Worm (Caenorhabditis elegans) whole organism, L1 larva: ENCODE results near the gene ZK1307.3.

Experiments used
- ceh-8 ChIP-seq: fragments of 200-800 bp; sonication (Bioruptor generic); optimal IDR thresholded peaks from 2 replicates; lab custom pipeline; 2018; ENCODE audit warnings: mild to moderate bottlenecking, missing genetic modification characterization, moderate library complexity, missing compliant biosample characterization
- ceh-82 ChIP-seq, 3 experiments: fragments of 150-350 bp in 1 of 3; sonication (generic microtip) in 2 of 3; optimal IDR thresholded peaks; 2 replicates each; lab custom pipeline; 2014 to 2017; ENCODE audit warnings: missing biosample characterization in 3 of 3, missing genetic modification characterization in 3 of 3
- fos-1 ChIP-seq: fragments of 150-350 bp; optimal IDR thresholded peaks from 2 replicates; lab custom pipeline; 2014; ENCODE audit warnings: missing biosample characterization, missing genetic modification characterization
- isw-1 ChIP-seq: fragments of 200-800 bp; sonication (Bioruptor generic); IDR thresholded peaks from 2 replicates; pipeline ENCODE4 v1.3.6; 2022; ENCODE audit warnings: missing genetic modification characterization, missing compliant biosample characterization
- jun-1 ChIP-seq: fragments of 150-350 bp; optimal IDR thresholded peaks from 2 replicates; lab custom pipeline; 2014; ENCODE audit warnings: missing biosample characterization, missing genetic modification reagents, missing genetic modification characterization
- lin-15B ChIP-seq: fragments of 150-350 bp; sonication (generic microtip); optimal IDR thresholded peaks from 3 replicates; lab custom pipeline; 2014; ENCODE audit warnings: missing biosample characterization, missing genetic modification characterization
- nhr-20 ChIP-seq: sonication (generic microtip); optimal IDR thresholded peaks from 2 replicates; lab custom pipeline; 2016; ENCODE audit warnings: mild to moderate bottlenecking, missing genetic modification characterization, missing compliant biosample characterization
- nhr-237 ChIP-seq: fragments of 150-350 bp; optimal IDR thresholded peaks from 2 replicates; lab custom pipeline; 2014; ENCODE audit warnings: missing biosample characterization, missing genetic modification characterization
- sox-4 ChIP-seq: sonication (generic microtip); optimal IDR thresholded peaks from 2 replicates; lab custom pipeline; 2016; ENCODE audit warnings: missing genetic modification characterization, missing compliant biosample characterization
- unc-130 ChIP-seq: fragments of 150-350 bp; optimal IDR thresholded peaks from 2 replicates; lab custom pipeline; 2017; ENCODE audit warnings: missing biosample characterization, missing genetic modification characterization, inconsistent platforms
- ztf-11 ChIP-seq, 2 experiments: sonication (generic microtip); optimal IDR thresholded peaks; 2 replicates each; lab custom pipeline; 2016 to 2017; ENCODE audit warnings: missing genetic modification characterization in 2 of 2, missing biosample characterization in 1 of 2, missing compliant biosample characterization in 1 of 2
- ztf-4 ChIP-seq: fragments of 150-350 bp; optimal IDR thresholded peaks from 2 replicates; lab custom pipeline; 2014; ENCODE audit warnings: missing biosample characterization, missing genetic modification characterization

DNA sequence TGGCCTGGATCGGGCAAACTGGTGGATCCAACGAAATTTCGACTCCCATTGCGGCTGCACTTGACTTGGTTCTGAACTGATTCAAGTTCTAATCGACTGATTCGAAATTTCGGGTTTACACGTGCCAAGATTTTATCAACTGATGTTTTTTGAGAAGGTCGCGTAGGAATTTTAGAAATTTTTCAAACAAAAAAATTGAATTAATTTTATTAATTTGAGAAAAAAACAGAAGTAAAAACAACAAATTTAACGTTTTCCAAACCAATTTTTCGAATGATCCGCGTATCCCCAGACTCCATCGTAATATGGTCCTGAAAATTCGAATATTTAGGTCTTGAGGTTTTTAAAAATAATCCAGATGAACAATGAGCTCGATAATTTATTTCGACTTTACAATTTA lies at the start of gene ZK1307.3:
- TF ChIP-seq isw-1 (GFP tag; lab: Robert Waterston, UW) (no peak), ztf-4 (tag; lab: Kevin White, UChicago) (no peak), ceh-82 (tag; optimal IDR thresholded peaks at IDR 0.05; lab: Kevin White, UChicago) (no peak), lin-15B (tag; lab: Kevin White, UChicago) (no peak), ztf-11 (tag; optimal IDR thresholded peaks at IDR 0.05; lab: Kevin White, UChicago) (no peak), unc-130 (no peak), ceh-8 (GFP tag; lab: Kevin White, UChicago) (no peak), jun-1 (tag; lab: Kevin White, UChicago) (no peak), sox-4 (tag; lab: Kevin White, UChicago) (no peak), fos-1 (tag; lab: Kevin White, UChicago) (no peak), nhr-237 (tag; lab: Kevin White, UChicago) (no peak), nhr-20 (tag; lab: Kevin White, UChicago) (no peak)
